Worm (Caenorhabditis elegans): Measurements from ENCODE around the gene F28F8.9.
A peak's percentile ranks its signal among the peaks of the same experiment; 100 is the strongest.

The F28F8.9 gene

ce11 chrV:15566511-15567178, 11.8 kb downstream of the F28F8.9 start:
- TF ChIP-seq lir-3 (tag; optimal IDR thresholded peaks at IDR 0.05) = no peak
- TF ChIP-seq saeg-2 (GFP tag; IDR thresholded peaks at IDR 0.05) = no peak
- TF ChIP-seq vab-7 (GFP tag; IDR thresholded peaks at IDR 0.05) = no peak
- TF ChIP-seq spr-1 (tag; optimal IDR thresholded peaks at IDR 0.05) = no peak
- no peak for TF ChIP-seq skn-1 (tag; optimal IDR thresholded peaks at IDR 0.05)
- no peak for TF ChIP-seq nhr-25 (tag; optimal IDR thresholded peaks at IDR 0.05; ENCODE audit: borderline replicate concordance, insufficient read depth)
- peak in 1 of 2 experiments; percentile 54 for TF ChIP-seq daf-16 (GFP tag; optimal IDR thresholded peaks at IDR 0.05)
- peak; percentile 76 for TF ChIP-seq daf-16 (tag; optimal IDR thresholded peaks at IDR 0.05)
- TF ChIP-seq attf-4 (tag; optimal IDR thresholded peaks at IDR 0.05) = no peak
- TF ChIP-seq nhr-42 (GFP tag; IDR thresholded peaks at IDR 0.05) = no peak
- TF ChIP-seq Y48G9A.11 (GFP tag; IDR thresholded peaks at IDR 0.05) = no peak
- TF ChIP-seq mxl-2 (GFP tag; conservative IDR thresholded peaks at IDR 0.05) = no peak
- TF ChIP-seq php-3 (GFP tag; IDR thresholded peaks at IDR 0.05) = peak; percentile 52; the same call in 1 of the 2 replicates
- no peak for TF ChIP-seq lin-15B (tag; optimal IDR thresholded peaks at IDR 0.05)
- TF ChIP-seq Y105C5A.15 (GFP tag; IDR thresholded peaks at IDR 0.05) = no peak
- TF ChIP-seq F37D6.2 (tag; optimal IDR thresholded peaks at IDR 0.05) = peak; percentile 34
- TF ChIP-seq unc-39 (tag; optimal IDR thresholded peaks at IDR 0.05) = no peak
- no peak for TF ChIP-seq jun-1 (tag; optimal IDR thresholded peaks at IDR 0.05)
- TF ChIP-seq snpc-1.2 (GFP tag; IDR thresholded peaks at IDR 0.05) = no peak
- TF ChIP-seq snpc-4 (tag; optimal IDR thresholded peaks at IDR 0.05) = peak; percentile 13
- no peak for TF ChIP-seq Y75B8A.6 (GFP tag; IDR thresholded peaks at IDR 0.05)
- no peak for TF ChIP-seq spr-3 (GFP tag; optimal IDR thresholded peaks at IDR 0.05)
- TF ChIP-seq nhr-6 (tag; optimal IDR thresholded peaks at IDR 0.05) = peak; percentile 67
- peak; percentile 93 for TF ChIP-seq hlh-11 (tag; optimal IDR thresholded peaks at IDR 0.05)
- peak; percentile 96 for TF ChIP-seq nhr-77 (tag; optimal IDR thresholded peaks at IDR 0.05)
- peak; percentile 90 for TF ChIP-seq mep-1 (tag; optimal IDR thresholded peaks at IDR 0.05)
- TF ChIP-seq tra-1 (GFP tag; IDR thresholded peaks at IDR 0.05) = no peak; the same call in 1 of the 2 replicates
- TF ChIP-seq duxl-1 (tag; optimal IDR thresholded peaks at IDR 0.05; ENCODE audit: poor library complexity) = peak; percentile 76
- TF ChIP-seq ces-1 (GFP tag; optimal IDR thresholded peaks at IDR 0.05) = no peak
- peak; percentile 63 for TF ChIP-seq mes-2 (tag; optimal IDR thresholded peaks at IDR 0.05; ENCODE audit: poor library complexity, severe bottlenecking)
- peak; percentile 30 for TF ChIP-seq ztf-7 (tag; optimal IDR thresholded peaks at IDR 0.05)
- TF ChIP-seq lin-39 (tag; optimal IDR thresholded peaks at IDR 0.05) = no peak
- no peak for TF ChIP-seq zag-1 (tag; optimal IDR thresholded peaks at IDR 0.05)
- no peak for TF ChIP-seq zip-11 (GFP tag; IDR thresholded peaks at IDR 0.05)
- TF ChIP-seq egl-27 (tag; optimal IDR thresholded peaks at IDR 0.05) = no peak
- TF ChIP-seq mxl-3 (GFP tag; optimal IDR thresholded peaks at IDR 0.05) = peak; percentile 64
- TF ChIP-seq madf-5 (GFP tag; IDR thresholded peaks at IDR 0.05) = no peak
- no peak for TF ChIP-seq lin-29 (GFP tag; IDR thresholded peaks at IDR 0.05)
- no peak for TF ChIP-seq daf-19 (GFP tag; conservative IDR thresholded peaks at IDR 0.05)
- TF ChIP-seq D1046.2 (GFP tag; IDR thresholded peaks at IDR 0.05) = no peak
- TF ChIP-seq cey-2 (tag; optimal IDR thresholded peaks at IDR 0.05; ENCODE audit: borderline replicate concordance, insufficient read depth) = no peak
- peak; percentile 96 for TF ChIP-seq ama-1 (optimal IDR thresholded peaks at IDR 0.05)
- TF ChIP-seq F10B5.3 (tag; optimal IDR thresholded peaks at IDR 0.05) = no peak
- no peak for TF ChIP-seq egl-43 (GFP tag; IDR thresholded peaks at IDR 0.05)
- no peak for TF ChIP-seq ceh-82 (tag; optimal IDR thresholded peaks at IDR 0.05)
- no peak for TF ChIP-seq daf-12 (tag; optimal IDR thresholded peaks at IDR 0.05)
- TF ChIP-seq madf-9 (GFP tag; conservative IDR thresholded peaks at IDR 0.05) = no peak
- TF ChIP-seq unc-62 (GFP tag; optimal IDR thresholded peaks at IDR 0.05 in 1 of 2) = peak in 1 of 2 experiments; percentile 99
- no peak for TF ChIP-seq unc-62 (tag; optimal IDR thresholded peaks at IDR 0.05)
- peak; percentile 60 to 98 for TF ChIP-seq mdl-1 (tag; optimal IDR thresholded peaks at IDR 0.05)
- no peak for TF ChIP-seq R02D3.7 (tag; optimal IDR thresholded peaks at IDR 0.05)
